Fruit fly (Drosophila melanogaster): ENCODE results near the gene CG15544.

The CG15544 gene

dm6 chr3R:30781661-30782120 is 45.9 kb upstream of the CG15544 start (continued):
- peak; percentile 82 for TF ChIP-seq CG7271 (tag; optimal IDR thresholded peaks at IDR 0.05)
- TF ChIP-seq sug (tag; optimal IDR thresholded peaks at IDR 0.05) = peak; percentile 95
- peak; percentile 91 for TF ChIP-seq CG15269 (tag; optimal IDR thresholded peaks at IDR 0.05)
- TF ChIP-seq CG43689 (GFP tag; IDR thresholded peaks at IDR 0.05) = peak; percentile 83
- peak; percentile 87 for TF ChIP-seq CG10462 (GFP tag; optimal IDR thresholded peaks at IDR 0.05)
- TF ChIP-seq Bgb (GFP tag; IDR thresholded peaks at IDR 0.05; ENCODE audit: partially characterized antibody) = no peak
- peak; percentile 85 for TF ChIP-seq abd-A (tag; optimal IDR thresholded peaks at IDR 0.05)
- peak; percentile 95 for TF ChIP-seq gsb-n (tag; optimal IDR thresholded peaks at IDR 0.05)
- TF ChIP-seq gce (GFP tag; IDR thresholded peaks at IDR 0.05) = peak; percentile 91
- peak; percentile 78 for TF ChIP-seq Ravus (GFP tag; IDR thresholded peaks at IDR 0.05)
- peak; percentile 91 for TF ChIP-seq CG12219 (GFP tag; optimal IDR thresholded peaks at IDR 0.05)
- TF ChIP-seq exex (tag; optimal IDR thresholded peaks at IDR 0.05) = peak; percentile 59
- TF ChIP-seq ase (GFP tag; IDR thresholded peaks at IDR 0.05) = peak; percentile 89
- no peak for TF ChIP-seq sc (optimal IDR thresholded peaks at IDR 0.05)
- TF ChIP-seq sc (GFP tag; optimal IDR thresholded peaks at IDR 0.05) = peak; percentile 86
- TF ChIP-seq CG9727 (GFP tag; optimal IDR thresholded peaks at IDR 0.05) = peak; percentile 96
- no peak for TF ChIP-seq yki (optimal IDR thresholded peaks at IDR 0.05)
- peak; percentile 33 for TF ChIP-seq pfk (GFP tag; optimal IDR thresholded peaks at IDR 0.05)
- TF ChIP-seq CG15696 (tag; optimal IDR thresholded peaks at IDR 0.05) = peak; percentile 98
- TF ChIP-seq Oaz (GFP tag; IDR thresholded peaks at IDR 0.05) = peak; percentile 57
- TF ChIP-seq CG14441 (GFP tag; IDR thresholded peaks at IDR 0.05) = peak; percentile 95
- TF ChIP-seq CG8359 (GFP tag; optimal IDR thresholded peaks at IDR 0.05; ENCODE audit: borderline replicate concordance) = peak; percentile 82
- peak; percentile 86 for TF ChIP-seq salm (tag; optimal IDR thresholded peaks at IDR 0.05)
- TF ChIP-seq CG14710 (tag; optimal IDR thresholded peaks at IDR 0.05) = peak; percentile 94
- peak; percentile 76 for TF ChIP-seq gcm2 (GFP tag; optimal IDR thresholded peaks at IDR 0.05)
- TF ChIP-seq CG14965 (GFP tag; optimal IDR thresholded peaks at IDR 0.05; ENCODE audit: borderline replicate concordance) = peak; percentile 71
- peak; percentile 90 for TF ChIP-seq onecut (GFP tag; IDR thresholded peaks at IDR 0.05)
- TF ChIP-seq CG12104 (GFP tag; optimal IDR thresholded peaks at IDR 0.05) = peak; percentile 75
- TF ChIP-seq lab (GFP tag; optimal IDR thresholded peaks at IDR 0.05) = peak; percentile 95
- TF ChIP-seq E2f1 (GFP tag; IDR thresholded peaks at IDR 0.05) = peak; percentile 96
- peak; percentile 93 for TF ChIP-seq Aef1 (GFP tag; IDR thresholded peaks at IDR 0.05)
- TF ChIP-seq her (GFP tag; optimal IDR thresholded peaks at IDR 0.05) = peak; percentile 93
- peak; percentile 95 for TF ChIP-seq CG13424 (tag; optimal IDR thresholded peaks at IDR 0.05)
- peak; percentile 94 for TF ChIP-seq Six4 (GFP tag; optimal IDR thresholded peaks at IDR 0.05)
- TF ChIP-seq schlank (tag; optimal IDR thresholded peaks at IDR 0.05) = peak; percentile 79
- TF ChIP-seq CG9817 (tag; optimal IDR thresholded peaks at IDR 0.05) = peak; percentile 96
- TF ChIP-seq HmgZ (tag; optimal IDR thresholded peaks at IDR 0.05) = peak; percentile 92
- TF ChIP-seq wdn (GFP tag; IDR thresholded peaks at IDR 0.05) = peak; percentile 87
- peak; percentile 63 for TF ChIP-seq p53 (GFP tag; optimal IDR thresholded peaks at IDR 0.05)
- TF ChIP-seq CG34422 (GFP tag; IDR thresholded peaks at IDR 0.05) = peak; percentile 96
- TF ChIP-seq CG5180 (GFP tag; optimal IDR thresholded peaks at IDR 0.05) = peak; percentile 74
- TF ChIP-seq zen (tag; optimal IDR thresholded peaks at IDR 0.05) = peak; percentile 98
- peak; percentile 87 for TF ChIP-seq Meics (GFP tag; optimal IDR thresholded peaks at IDR 0.05)
- TF ChIP-seq danr (GFP tag; IDR thresholded peaks at IDR 0.05) = peak; percentile 89
- TF ChIP-seq Dp (GFP tag; optimal IDR thresholded peaks at IDR 0.05) = no peak
- TF ChIP-seq Mrtf (GFP tag; IDR thresholded peaks at IDR 0.05) = peak; percentile 94
- TF ChIP-seq chm (GFP tag; IDR thresholded peaks at IDR 0.05) = peak; percentile 94
- TF ChIP-seq ewg (GFP tag; optimal IDR thresholded peaks at IDR 0.05) = peak; percentile 83
- TF ChIP-seq btn (GFP tag; optimal IDR thresholded peaks at IDR 0.05) = peak; percentile 90
- peak; percentile 96 for TF ChIP-seq dysf (GFP tag; IDR thresholded peaks at IDR 0.05)
- TF ChIP-seq Hand (GFP tag; optimal IDR thresholded peaks at IDR 0.05) = peak; percentile 83

All from whole organism, embryonic.